Fruit fly (Drosophila melanogaster) whole organism: Measurements from ENCODE around the gene sba.

Source experiments
- CG8478 ChIP-seq: fragments of >200 bp; optimal IDR thresholded peaks from 2 replicates; lab custom pipeline; 2018; ENCODE audit warnings: inconsistent platforms
- Dll ChIP-seq: fragments of >200 bp; optimal IDR thresholded peaks from 2 replicates; lab custom pipeline; 2017
- EcR ChIP-seq, 2 experiments: fragments of >200 bp; optimal IDR thresholded peaks; 2 replicates each; lab custom pipeline; 2017; ENCODE audit warnings: missing biosample characterization in 2 of 2, missing genetic modification characterization in 2 of 2, missing genetic modification reagents in 2 of 2
- pan ChIP-seq: fragments of >200 bp; optimal IDR thresholded peaks from 2 replicates; lab custom pipeline; 2017

DNA sequence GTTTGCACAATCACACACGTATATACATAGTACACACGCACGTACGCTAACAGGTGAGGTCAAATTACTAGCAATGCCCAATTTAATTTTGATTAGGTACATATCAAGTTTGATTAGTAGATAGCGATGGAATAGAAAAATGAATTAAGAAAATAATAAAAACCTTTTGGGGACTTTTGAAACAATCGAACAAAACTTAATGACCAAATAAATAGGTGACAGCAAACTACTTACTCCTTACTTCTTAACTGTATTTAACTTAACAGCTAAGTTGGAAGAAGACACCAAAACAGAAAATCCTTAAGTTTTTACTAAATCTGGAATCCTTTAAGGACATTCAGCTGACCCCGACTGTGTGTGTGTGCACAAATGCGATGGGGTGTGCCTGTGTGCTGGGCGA is 20.7 kb downstream of the sba start:
- no peak for TF ChIP-seq EcR (GFP tag; optimal IDR thresholded peaks at IDR 0.05; lab: Kevin White, UChicago)
- no peak for TF ChIP-seq pan
- no peak for TF ChIP-seq Dll (lab: Kevin White, UChicago)
- no peak for TF ChIP-seq CG8478 (lab: Kevin White, UChicago)
